Worm (Caenorhabditis elegans) whole organism, L4/young adult: ENCODE results near the gene H20J04.1.

ENCODE experiments used
- dao-5 ChIP-seq: sonication (generic microtip); optimal IDR thresholded peaks from 2 replicates; lab custom pipeline; 2016; ENCODE audit warnings: missing genotype, missing genetic modification characterization, moderate library complexity, missing compliant biosample characterization
- him-1 ChIP-seq: sonication (generic microtip); optimal IDR thresholded peaks from 2 replicates; lab custom pipeline; 2016; ENCODE audit warnings: missing genotype, missing genetic modification reagents, missing genetic modification characterization, missing compliant biosample characterization

ce11 chrII:4372406-4372805 is 17.0 kb downstream of the H20J04.1 start, which contains the start of gene paic-1:
- TF ChIP-seq dao-5 (no peak), him-1 (tag; lab: Kevin White, UChicago) (no peak)
